Fruit fly (Drosophila melanogaster): ENCODE measurements around the gene Sld5.

The Sld5 gene

dm6 chr3R:26012288-26012687 is 44.1 kb downstream of the Sld5 start:
- TF ChIP-seq CG17801 (GFP tag; optimal IDR thresholded peaks at IDR 0.05; ENCODE audit: partially characterized antibody) = no peak

- no peak for TF ChIP-seq CG17801 (GFP tag; optimal IDR thresholded peaks at IDR 0.05; ENCODE audit: partially characterized antibody)
Observed at dm6 chr3R:26011542-26011941, 44.8 kb downstream of the Sld5 start.

- TF ChIP-seq CG17801 (GFP tag; optimal IDR thresholded peaks at IDR 0.05; ENCODE audit: partially characterized antibody) = no peak
Observed at dm6 chr3R:26010628-26011027, 45.7 kb downstream of the Sld5 start.

dm6 chr3R:26009766-26010414 is 46.5 kb downstream of the Sld5 start:
- no peak for TF ChIP-seq CG17801 (GFP tag; optimal IDR thresholded peaks at IDR 0.05; ENCODE audit: partially characterized antibody)

- TF ChIP-seq CG17801 (GFP tag; optimal IDR thresholded peaks at IDR 0.05; ENCODE audit: partially characterized antibody) = no peak
Observed at dm6 chr3R:26008892-26009539, 47.3 kb downstream of the Sld5 start.

dm6 chr3R:26007964-26008868 is 48.1 kb downstream of the Sld5 start:
- peak; percentile 76 for TF ChIP-seq CG17801 (GFP tag; optimal IDR thresholded peaks at IDR 0.05; ENCODE audit: partially characterized antibody)

dm6 chr3R:26007298-26007697 is 49.0 kb downstream of the Sld5 start:
- TF ChIP-seq CG17801 (GFP tag; optimal IDR thresholded peaks at IDR 0.05; ENCODE audit: partially characterized antibody) = no peak

dm6 chr3R:26005978-26006934 is 50.1 kb downstream of the Sld5 start:
- TF ChIP-seq CG17801 (GFP tag; optimal IDR thresholded peaks at IDR 0.05; ENCODE audit: partially characterized antibody) = peak; percentile 11
